Fruit fly (Drosophila melanogaster) whole organism, prepupa: ENCODE data around the gene Acbp2.

Source experiments
- CG10631 ChIP-seq: fragments of 200-800 bp; sonication (Bioruptor generic); optimal IDR thresholded peaks from 2 replicates; lab custom pipeline; 2016; ENCODE audit warnings: missing biosample characterization, missing genetic modification characterization
- CG11762 ChIP-seq: fragments of 200-800 bp; sonication (Bioruptor generic); optimal IDR thresholded peaks from 3 replicates; lab custom pipeline; 2016; ENCODE audit warnings: missing biosample characterization, missing genetic modification characterization; ENCODE audit not compliant: insufficient read depth
- CG3032 ChIP-seq: fragments of 200-800 bp; optimal IDR thresholded peaks from 2 replicates; lab custom pipeline; 2019; ENCODE audit warnings: missing biosample characterization, mild to moderate bottlenecking, missing genetic modification characterization, moderate library complexity
- CG6854 ChIP-seq: fragments of 200-800 bp; sonication (Bioruptor generic); optimal IDR thresholded peaks from 2 replicates; lab custom pipeline; 2017; ENCODE audit warnings: missing biosample characterization, mild to moderate bottlenecking, missing genetic modification characterization
- Eip93F ChIP-seq: fragments of 200-800 bp; sonication (Bioruptor generic); optimal IDR thresholded peaks from 2 replicates; lab custom pipeline; 2016; ENCODE audit warnings: missing biosample characterization, mild to moderate bottlenecking, missing genetic modification characterization
- Ets96B ChIP-seq: fragments of 200-800 bp; optimal IDR thresholded peaks from 2 replicates; lab custom pipeline; 2019; ENCODE audit warnings: missing biosample characterization, mild to moderate bottlenecking, missing genetic modification characterization, moderate library complexity
- Gug ChIP-seq: fragments of 200-800 bp; sonication (Bioruptor generic); IDR thresholded peaks from 2 replicates; pipeline ENCODE4 v1.3.6; 2022; ENCODE audit warnings: missing biosample characterization, missing genetic modification characterization
- Lpt ChIP-seq: fragments of 200-800 bp; sonication (Bioruptor generic); optimal IDR thresholded peaks from 3 replicates; lab custom pipeline; 2016; ENCODE audit warnings: missing biosample characterization, missing genetic modification characterization
- OdsH ChIP-seq: fragments of 200-800 bp; sonication (Bioruptor generic); optimal IDR thresholded peaks from 3 replicates; lab custom pipeline; 2016; ENCODE audit warnings: missing biosample characterization, missing genetic modification characterization
- Sox102F ChIP-seq: fragments of 200-800 bp; sonication (Bioruptor generic); optimal IDR thresholded peaks from 2 replicates; lab custom pipeline; 2016; ENCODE audit warnings: missing biosample characterization, mild to moderate bottlenecking, missing genetic modification characterization
- fd85E ChIP-seq: fragments of 200-800 bp; sonication (Bioruptor generic); optimal IDR thresholded peaks from 3 replicates; lab custom pipeline; 2016; ENCODE audit warnings: missing biosample characterization, missing genetic modification characterization

- no peak for TF ChIP-seq Lpt (GFP tag; lab: Kevin White, UChicago)
- TF ChIP-seq Sox102F: no peak
- TF ChIP-seq Eip93F (GFP tag; lab: Kevin White, UChicago): no peak
- no peak for TF ChIP-seq CG10631 (GFP tag; lab: Kevin White, UChicago)
- no peak for TF ChIP-seq CG6854 (GFP tag; lab: Kevin White, UChicago)
- TF ChIP-seq fd85E (GFP tag; lab: Kevin White, UChicago): no peak
- TF ChIP-seq Gug (GFP tag; lab: Robert Waterston, UW): no peak
- no peak for TF ChIP-seq CG3032 (tag; lab: Kevin White, UChicago)
- TF ChIP-seq Ets96B: no peak
- no peak for TF ChIP-seq OdsH (GFP tag; lab: Kevin White, UChicago)
- TF ChIP-seq CG11762 (GFP tag; lab: Kevin White, UChicago): no peak
Measured at dm6 chr3L:7149388-7149787, 17.7 kb downstream of the Acbp2 start.
